Fruit fly (Drosophila melanogaster): Measurements from ENCODE around the gene timeout.

DNA sequence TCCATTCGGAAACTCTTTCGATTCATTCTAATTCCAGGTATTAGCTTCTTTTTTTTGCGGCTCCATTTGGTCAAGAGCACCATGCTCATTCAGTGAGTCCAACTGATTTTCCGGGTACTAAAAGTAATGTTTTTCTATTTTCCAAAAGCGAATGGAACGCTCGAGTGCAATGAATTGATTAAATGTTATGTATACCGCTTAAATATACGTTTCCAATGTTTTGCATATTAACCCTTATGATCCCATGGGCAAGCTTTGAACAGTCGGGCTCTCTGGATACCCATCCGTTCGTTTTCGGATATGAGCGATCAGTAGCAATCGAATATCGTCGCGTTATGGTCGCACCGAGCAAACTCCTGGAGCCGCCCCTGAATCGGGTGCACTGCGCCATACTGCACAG lies 41.0 kb upstream of the timeout start, which contains the start of gene CG31157:
- TF ChIP-seq brk (GFP tag; optimal IDR thresholded peaks at IDR 0.05) (no peak), h (GFP tag; optimal IDR thresholded peaks at IDR 0.05) (no peak), CrebA (GFP tag; optimal IDR thresholded peaks at IDR 0.05; ENCODE audit: borderline replicate concordance) (no peak), Jra (GFP tag; optimal IDR thresholded peaks at IDR 0.05) (no peak), ey (GFP tag; optimal IDR thresholded peaks at IDR 0.05) (no peak), pan (optimal IDR thresholded peaks at IDR 0.05) (no peak), psq (GFP tag; optimal IDR thresholded peaks at IDR 0.05) (no peak), Hr78 (GFP tag; optimal IDR thresholded peaks at IDR 0.05) (no peak), CG32264 (GFP tag; optimal IDR thresholded peaks at IDR 0.05) (no peak), jim (GFP tag; optimal IDR thresholded peaks at IDR 0.05) (no peak), usp (GFP tag; optimal IDR thresholded peaks at IDR 0.05) (no peak), Abd-B (GFP tag; optimal IDR thresholded peaks at IDR 0.05) (no peak)

Measured in whole organism, wandering third instar larva.